Fruit fly (Drosophila melanogaster) whole organism, larva: Measurements from ENCODE around the gene RhoGAPp190.

Experiments
- noc ChIP-seq: fragments of 200-800 bp; sonication (Bioruptor generic); optimal IDR thresholded peaks from 3 replicates; lab custom pipeline; 2019; ENCODE audit warnings: missing biosample characterization, mild to moderate bottlenecking, missing genetic modification characterization, moderate library complexity

RhoGAPp190 gene

dm6 chrX:17677953-17678668 is 25.7 kb upstream of the RhoGAPp190 start:
- TF ChIP-seq noc (tag; lab: Kevin White, UChicago) = no peak

DNA sequence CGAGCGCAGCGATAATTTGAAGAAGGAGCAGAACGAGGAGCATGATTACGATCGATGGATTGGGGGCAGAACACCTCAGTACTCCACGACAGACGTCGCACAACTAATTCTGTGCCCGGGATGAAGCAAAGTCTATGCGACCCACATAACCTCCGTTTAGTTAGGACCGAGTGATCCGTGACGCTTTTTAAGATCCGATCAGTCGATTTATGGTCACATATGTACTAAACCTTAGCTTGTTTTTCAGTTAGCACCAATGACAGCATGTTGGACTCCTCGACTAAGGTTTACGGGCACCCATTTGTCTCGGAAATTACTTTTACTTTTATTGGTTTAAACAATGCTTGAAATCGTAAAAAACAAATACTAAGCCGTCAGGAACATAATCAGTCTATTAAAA is 19.4 kb upstream of the RhoGAPp190 start, which contains the start of gene CG12990:
Gene CG12990, minus strand, starts transcription at position 101 of the 400 bp plus-strand sequence.
- TF ChIP-seq noc (tag; lab: Kevin White, UChicago) = no peak

DNA sequence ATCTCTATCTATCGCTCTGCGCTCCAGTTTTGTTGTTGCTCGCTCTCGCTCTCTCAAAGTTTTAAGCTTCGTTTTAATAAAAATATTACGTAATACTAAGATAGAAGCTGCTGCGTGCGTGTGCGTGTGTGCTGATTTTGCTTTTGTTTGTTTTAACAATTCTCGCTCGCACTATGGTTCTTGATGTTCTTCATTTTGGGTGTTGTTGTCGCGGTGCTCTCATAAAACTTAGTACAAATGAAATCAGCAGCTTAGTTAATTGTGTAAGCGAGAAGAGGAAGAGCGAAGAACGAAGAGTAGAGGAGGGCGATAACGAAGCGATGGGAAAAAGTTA is 6.7 kb upstream of the RhoGAPp190 start:
- peak; percentile 41 for TF ChIP-seq noc (tag; lab: Kevin White, UChicago)

DNA sequence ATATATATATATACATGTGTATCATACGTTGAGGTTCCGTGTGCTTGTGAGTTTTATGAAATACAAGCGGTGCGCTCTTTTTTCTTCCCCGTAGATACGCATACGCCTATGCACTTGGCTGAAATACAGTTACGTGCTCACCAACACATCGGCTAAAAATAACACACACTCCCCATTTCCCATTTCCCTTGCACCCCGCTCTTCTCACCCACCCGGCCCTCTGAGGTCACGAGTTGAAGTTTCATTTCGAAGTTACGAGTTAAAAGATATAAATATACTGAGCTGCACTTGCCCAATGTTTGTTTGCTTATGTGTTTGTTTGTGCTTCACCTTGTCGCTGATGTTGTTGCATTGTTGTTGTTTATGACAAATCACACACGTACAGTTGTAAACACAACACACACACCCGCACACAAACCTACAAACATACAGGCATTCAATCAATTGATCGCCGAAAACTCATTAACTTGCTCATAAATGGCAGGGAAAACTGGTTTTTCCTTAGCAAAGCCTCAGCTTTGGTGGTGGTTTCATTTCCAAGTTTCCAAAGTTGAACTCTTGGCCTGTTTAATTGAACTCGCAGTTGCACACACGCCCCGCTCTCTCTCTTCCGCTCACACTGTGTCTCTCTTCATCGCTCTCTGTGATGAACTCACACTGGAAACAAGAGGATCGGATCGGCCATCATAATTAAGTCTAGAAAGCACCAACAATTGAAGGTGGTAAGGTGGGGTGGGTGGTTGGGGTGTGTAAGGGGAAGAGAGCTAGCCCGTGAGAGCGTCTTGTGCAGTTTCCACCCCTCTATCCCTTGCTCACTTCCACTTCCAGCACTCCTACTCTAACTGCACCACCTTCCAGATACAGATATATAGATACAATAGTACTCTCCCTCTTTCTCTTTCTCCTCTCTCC is 6.1 kb upstream of the RhoGAPp190 start:
- TF ChIP-seq noc (tag; lab: Kevin White, UChicago) = no peak

DNA sequence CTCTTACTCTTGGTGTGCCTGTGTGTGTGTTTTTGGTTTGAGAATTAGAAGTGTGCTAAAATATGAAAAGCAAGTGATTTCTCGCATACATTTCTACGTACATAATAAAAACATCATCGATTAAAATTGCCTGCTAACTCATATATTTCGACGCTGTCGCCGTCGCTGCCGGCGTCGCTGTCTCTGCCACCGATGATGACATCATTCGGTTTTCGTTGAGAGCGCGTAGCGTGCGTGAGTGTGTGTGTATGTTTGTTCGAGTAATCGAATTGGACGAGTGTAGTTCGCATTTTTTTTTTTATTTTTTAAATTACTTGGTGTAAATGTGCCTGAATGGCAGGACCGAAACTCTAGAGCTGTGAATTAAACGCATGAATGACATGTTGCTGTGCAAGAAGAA is 5.4 kb upstream of the RhoGAPp190 start:
- TF ChIP-seq noc (tag; lab: Kevin White, UChicago) = peak; percentile 10

- TF ChIP-seq noc (tag; lab: Kevin White, UChicago) = no peak
These were observed 4.8 kb upstream of the RhoGAPp190 start, which contains the start of gene beta-Spec for dm6 chrX:17657050-17657696. beta-Spec (plus strand) TSS chrX:17657372.

DNA sequence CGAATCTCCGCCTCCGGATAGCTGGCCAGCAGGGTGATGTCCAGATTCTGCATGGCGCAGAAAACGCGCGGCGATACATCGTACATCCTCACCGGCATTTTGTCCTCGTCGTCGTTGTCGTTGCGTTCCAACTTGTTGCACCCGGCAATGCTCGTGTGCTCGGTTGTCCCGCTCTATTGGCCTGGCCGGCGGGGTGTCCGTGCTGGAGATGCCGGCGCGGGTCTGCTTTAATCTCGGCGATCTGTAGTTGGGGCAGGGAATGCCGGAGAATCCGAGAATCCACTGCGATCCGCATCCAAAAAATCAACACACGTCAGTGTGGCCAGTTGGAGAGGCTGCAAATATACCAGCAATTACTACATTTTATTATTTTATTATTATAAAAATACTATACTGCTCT is 4.1 kb upstream of the RhoGAPp190 start, which contains the start of gene IntS2:
Gene IntS2, minus strand, starts transcription at position 318 of the 400 bp plus-strand sequence.
- TF ChIP-seq noc (tag; lab: Kevin White, UChicago) = no peak

- no peak for TF ChIP-seq noc (tag; lab: Kevin White, UChicago)
These were observed 955 bp downstream of the RhoGAPp190 start for dm6 chrX:17651216-17651997.

dm6 chrX:17640837-17641236 is 11.5 kb downstream of the RhoGAPp190 start:
- TF ChIP-seq noc (tag; lab: Kevin White, UChicago) = no peak

dm6 chrX:17636001-17636400 is 16.4 kb downstream of the RhoGAPp190 start, which contains the start of the genes CG8289 and CG5800:
CG8289 (minus strand) TSS chrX:17636044.
CG5800 (plus strand) TSS chrX:17636281.
- no peak for TF ChIP-seq noc (tag; lab: Kevin White, UChicago)

DNA sequence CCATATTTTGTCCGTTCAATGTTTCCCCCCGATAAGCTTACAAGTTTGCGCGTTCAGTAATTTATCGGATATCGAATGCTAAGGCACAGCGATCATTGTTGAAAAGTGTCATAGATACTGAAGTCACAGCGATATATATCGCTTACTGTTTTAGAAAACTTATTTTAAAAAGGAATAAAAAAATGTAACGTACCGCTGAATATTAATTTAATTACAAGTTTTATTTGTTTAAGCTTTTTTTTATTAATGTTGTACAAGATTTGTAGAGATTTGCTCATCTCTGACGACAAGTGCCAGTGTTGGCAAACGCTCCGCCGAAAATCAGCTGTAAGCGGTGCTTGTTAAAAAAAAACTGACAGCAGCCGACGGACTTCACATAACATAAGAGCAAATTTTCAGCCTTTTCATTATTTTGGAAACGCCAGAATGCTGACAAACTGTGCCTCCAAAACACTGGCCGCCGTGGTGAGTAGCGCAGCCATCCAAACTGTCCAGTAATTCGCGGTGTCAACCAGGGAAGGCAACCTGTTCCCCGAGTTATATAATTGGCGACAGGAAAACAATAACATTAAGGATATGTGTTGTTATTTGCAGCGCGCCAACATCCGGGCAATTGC is 20.3 kb downstream of the RhoGAPp190 start, which contains the start of the genes corolla and ND-24:
Gene corolla, minus strand, starts transcription at position 52 of the 617 bp plus-strand sequence.
Gene ND-24, plus strand, starts transcription at position 94 of the 617 bp plus-strand sequence.
- TF ChIP-seq noc (tag; lab: Kevin White, UChicago) = peak; percentile 71

dm6 chrX:17629317-17629716 is 23.0 kb downstream of the RhoGAPp190 start, which contains the start of gene CG8326:
CG8326 (minus strand) TSS chrX:17629492.
- TF ChIP-seq noc (tag; lab: Kevin White, UChicago) = no peak

- TF ChIP-seq noc (tag; lab: Kevin White, UChicago) = peak; percentile 10
These were observed 25.0 kb downstream of the RhoGAPp190 start, which contains the start of gene stas for dm6 chrX:17627090-17627992. stas (minus strand) TSS chrX:17627895.
